Worm (Caenorhabditis elegans): ENCODE data around the gene C47E12.3.
A peak's percentile ranks its signal among the peaks of the same experiment; 100 is the strongest.

C47E12.3 gene

ce11 chrIV:10027566-10027965 lies 25.9 kb upstream of the C47E12.3 start, which contains the start of gene gipc-2 (continued):
- no peak for TF ChIP-seq zfp-3 (GFP tag; conservative IDR thresholded peaks at IDR 0.05)
- no peak for TF ChIP-seq Y48G9A.11 (GFP tag; IDR thresholded peaks at IDR 0.05)
- no peak for TF ChIP-seq dpl-1 (GFP tag; optimal IDR thresholded peaks at IDR 0.05)
- TF ChIP-seq R02D3.7 (tag; optimal IDR thresholded peaks at IDR 0.05) = no peak

ce11 chrIV:10026129-10026528 lies 24.5 kb upstream of the C47E12.3 start:
- TF ChIP-seq Y105C5A.15 (GFP tag; IDR thresholded peaks at IDR 0.05) = no peak
- TF ChIP-seq nhr-10 (tag; optimal IDR thresholded peaks at IDR 0.05) = no peak
- no peak for TF ChIP-seq aha-1 (tag)
- no peak for TF ChIP-seq tra-1 (GFP tag; IDR thresholded peaks at IDR 0.05)
- TF ChIP-seq ZK546.5 (tag; optimal IDR thresholded peaks at IDR 0.05) = no peak
- TF ChIP-seq Y75B8A.6 (GFP tag; IDR thresholded peaks at IDR 0.05) = no peak
- no peak for TF ChIP-seq hmg-1.1 (GFP tag; IDR thresholded peaks at IDR 0.05)
- no peak for TF ChIP-seq T26A8.4 (GFP tag; IDR thresholded peaks at IDR 0.05)
- no peak for TF ChIP-seq mxl-3 (GFP tag; optimal IDR thresholded peaks at IDR 0.05)

- TF ChIP-seq ZK546.5 (tag; optimal IDR thresholded peaks at IDR 0.05) (no peak), hmg-1.1 (GFP tag; IDR thresholded peaks at IDR 0.05) (no peak), spr-3 (GFP tag; optimal IDR thresholded peaks at IDR 0.05) (no peak), egl-27 (tag; optimal IDR thresholded peaks at IDR 0.05) (no peak)
These were observed 21.3 kb upstream of the C47E12.3 start, which contains the start of gene F44D12.8 for ce11 chrIV:10022991-10023390. TSS of gene F44D12.8 (plus strand) at chrIV:10023291.

ce11 chrIV:10021283-10021682 lies 19.6 kb upstream of the C47E12.3 start, which contains the start of gene F44D12.19:
TSS of gene F44D12.19 (plus strand) at chrIV:10021583.
- TF ChIP-seq daf-16 (GFP tag; optimal IDR thresholded peaks at IDR 0.05) (no peak), daf-16 (tag; optimal IDR thresholded peaks at IDR 0.05) (no peak), hif-1 (tag; optimal IDR thresholded peaks at IDR 0.05) (no peak), madf-5 (GFP tag; IDR thresholded peaks at IDR 0.05) (no peak), dve-1 (tag; optimal IDR thresholded peaks at IDR 0.05; ENCODE audit: insufficient read depth) (no peak), lin-38 (GFP tag; IDR thresholded peaks at IDR 0.05) (no peak)

ce11 chrIV:10017633-10018032 lies 16.0 kb upstream of the C47E12.3 start, which contains the start of gene F44D12.2:
TSS of gene F44D12.2 (minus strand) at chrIV:10017733.
- TF ChIP-seq Y48G9A.11 (GFP tag; IDR thresholded peaks at IDR 0.05) (no peak), daf-16 (GFP tag; optimal IDR thresholded peaks at IDR 0.05) (no peak), daf-16 (tag; optimal IDR thresholded peaks at IDR 0.05) (peak; percentile 37), unc-62 (GFP tag; optimal IDR thresholded peaks at IDR 0.05 in 1 of 2) (no peak), unc-62 (tag; optimal IDR thresholded peaks at IDR 0.05) (no peak), daf-8 (GFP tag; IDR thresholded peaks at IDR 0.05) (no peak), jun-1 (tag; optimal IDR thresholded peaks at IDR 0.05) (no peak), vab-7 (GFP tag; IDR thresholded peaks at IDR 0.05) (no peak), F37D6.2 (tag; optimal IDR thresholded peaks at IDR 0.05) (no peak), snpc-4 (tag; optimal IDR thresholded peaks at IDR 0.05) (no peak), ces-1 (GFP tag; optimal IDR thresholded peaks at IDR 0.05) (no peak), aha-1 (tag) (peak; percentile 6), nhr-28 (tag; optimal IDR thresholded peaks at IDR 0.05) (peak; percentile 76), rbr-2 (tag; optimal IDR thresholded peaks at IDR 0.05) (no peak), egl-43 (GFP tag; IDR thresholded peaks at IDR 0.05) (no peak), lim-7 (GFP tag; IDR thresholded peaks at IDR 0.05) (no peak), R02D3.7 (tag; optimal IDR thresholded peaks at IDR 0.05) (no peak), zfp-2 (tag; optimal IDR thresholded peaks at IDR 0.05) (no peak)
